Worm (Caenorhabditis elegans): ENCODE measurements around the gene cyc-2.1.

DNA sequence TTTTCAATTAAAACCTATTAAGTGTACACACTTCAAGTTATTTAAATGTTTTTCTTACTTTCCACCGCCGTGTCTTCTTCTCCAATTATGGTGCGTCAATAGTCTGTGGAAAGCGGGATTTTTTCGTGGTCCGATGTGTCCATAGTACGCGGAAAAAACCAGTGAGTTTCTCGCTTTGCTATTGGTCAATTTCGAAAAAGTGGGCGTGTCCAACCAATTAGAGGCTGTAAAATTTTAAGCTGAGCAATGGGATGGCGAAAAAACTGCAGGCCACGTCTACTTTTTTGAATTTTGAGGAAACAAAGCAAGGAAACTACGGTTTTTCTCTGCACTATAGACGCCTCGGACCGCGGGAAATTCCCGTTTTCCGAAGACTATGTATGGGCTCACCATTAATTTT is 25.1 kb downstream of the cyc-2.1 start:
- TF ChIP-seq nhr-47 (tag; optimal IDR thresholded peaks at IDR 0.05) (no peak), nhr-76 (tag; optimal IDR thresholded peaks at IDR 0.05) (no peak), lin-13 (GFP tag; optimal IDR thresholded peaks at IDR 0.05) (no peak), nhr-28 (tag; optimal IDR thresholded peaks at IDR 0.05) (no peak), blmp-1 (tag; optimal IDR thresholded peaks at IDR 0.05) (no peak), hlh-17 (GFP tag; optimal IDR thresholded peaks at IDR 0.05; ENCODE audit: borderline replicate concordance) (no peak), unc-86 (tag; optimal IDR thresholded peaks at IDR 0.05) (no peak), mep-1 (tag; optimal IDR thresholded peaks at IDR 0.05) (no peak), dpl-1 (GFP tag; optimal IDR thresholded peaks at IDR 0.05) (no peak), rnt-1 (tag; optimal IDR thresholded peaks at IDR 0.05) (no peak), mdl-1 (tag; optimal IDR thresholded peaks at IDR 0.05) (no peak), nhr-77 (tag; optimal IDR thresholded peaks at IDR 0.05) (no peak), ces-1 (GFP tag; optimal IDR thresholded peaks at IDR 0.05) (no peak)

Measured in whole organism, L1 larva.